Fruit fly (Drosophila melanogaster) whole organism, embryonic: ENCODE data around the gene CG14636.

Experiments
- ATbp ChIP-seq: fragments of 200-800 bp; sonication (Bioruptor generic); optimal IDR thresholded peaks from 2 replicates; lab custom pipeline; 2017; ENCODE audit warnings: missing biosample characterization, mild to moderate bottlenecking, missing genetic modification characterization, missing genetic modification reagents
- BEAF-32 ChIP-seq: fragments of 200-800 bp; sonication (Bioruptor generic); optimal IDR thresholded peaks from 3 replicates; lab custom pipeline; 2017; ENCODE audit warnings: missing biosample characterization, missing genetic modification characterization, mild to moderate bottlenecking, moderate library complexity, missing genetic modification reagents
- CG10274 ChIP-seq: fragments of 200-800 bp; sonication (Bioruptor generic); optimal IDR thresholded peaks from 3 replicates; lab custom pipeline; 2017; ENCODE audit warnings: missing biosample characterization, mild to moderate bottlenecking, missing genetic modification characterization
- CG12155 ChIP-seq: fragments of 200-800 bp; sonication (Bioruptor generic); optimal IDR thresholded peaks from 3 replicates; lab custom pipeline; 2016; ENCODE audit warnings: missing biosample characterization, missing genetic modification characterization
- CG1233 ChIP-seq: fragments of 200-800 bp; sonication (Bioruptor generic); optimal IDR thresholded peaks from 4 replicates; lab custom pipeline; 2018; ENCODE audit warnings: missing biosample characterization, mild to moderate bottlenecking, missing genetic modification characterization
- CG13894 ChIP-seq: fragments of 200-800 bp; sonication (Bioruptor generic); optimal IDR thresholded peaks from 3 replicates; lab custom pipeline; 2018; ENCODE audit warnings: missing biosample characterization, mild to moderate bottlenecking, missing genetic modification characterization, moderate library complexity
- CG1792 ChIP-seq: fragments of 200-800 bp; sonication (Bioruptor generic); optimal IDR thresholded peaks from 2 replicates; lab custom pipeline; 2016; ENCODE audit warnings: missing biosample characterization, missing genetic modification characterization
- CG2712 ChIP-seq: fragments of 200-800 bp; optimal IDR thresholded peaks from 3 replicates; lab custom pipeline; 2019; ENCODE audit warnings: missing biosample characterization, mild to moderate bottlenecking, missing genetic modification characterization, moderate library complexity
- CG2889 ChIP-seq: fragments of 200-800 bp; sonication (Bioruptor generic); IDR thresholded peaks from 3 replicates; pipeline ENCODE4 v1.3.6; 2022; ENCODE audit warnings: missing biosample characterization, missing genetic modification characterization
- CG31441 ChIP-seq: fragments of 200-800 bp; sonication (Bioruptor generic); IDR thresholded peaks from 2 replicates; pipeline ENCODE4 v1.3.6; 2022; ENCODE audit warnings: missing biosample characterization, missing genetic modification characterization
- CG32772 ChIP-seq: fragments of 200-800 bp; sonication (Bioruptor generic); IDR thresholded peaks from 2 replicates; pipeline ENCODE4 v1.3.6; 2022; ENCODE audit warnings: missing biosample characterization, missing genetic modification characterization
- CG4707 ChIP-seq: fragments of 200-800 bp; sonication (Bioruptor generic); optimal IDR thresholded peaks from 2 replicates; lab custom pipeline; 2018; ENCODE audit warnings: missing biosample characterization, mild to moderate bottlenecking, missing genetic modification characterization, moderate library complexity
- CG7556 ChIP-seq: fragments of 200-800 bp; sonication (Bioruptor generic); optimal IDR thresholded peaks from 2 replicates; lab custom pipeline; 2017; ENCODE audit warnings: missing biosample characterization, mild to moderate bottlenecking, missing genetic modification characterization
- CG9727 ChIP-seq: fragments of 200-800 bp; sonication (Bioruptor generic); optimal IDR thresholded peaks from 3 replicates; lab custom pipeline; 2017; ENCODE audit warnings: missing biosample characterization, mild to moderate bottlenecking, missing genetic modification characterization
- D19B ChIP-seq: fragments of 200-800 bp; sonication (Bioruptor generic); optimal IDR thresholded peaks from 2 replicates; lab custom pipeline; 2017; ENCODE audit warnings: missing biosample characterization, mild to moderate bottlenecking, missing genetic modification characterization
- Gug ChIP-seq: fragments of 200-800 bp; sonication (Bioruptor generic); IDR thresholded peaks from 4 replicates; pipeline ENCODE4 v1.3.6; 2022; ENCODE audit warnings: missing biosample characterization, missing genetic modification characterization
- HLH54F ChIP-seq: fragments of 200-800 bp; sonication (Bioruptor generic); optimal IDR thresholded peaks from 3 replicates; lab custom pipeline; 2016; ENCODE audit warnings: missing biosample characterization, missing genetic modification characterization
- Hr51 ChIP-seq, 2 experiments: fragments of 200-800 bp; sonication (Bioruptor generic); optimal IDR thresholded peaks; 2 replicates in 1 of 2; 3 replicates in 1 of 2; lab custom pipeline; 2016 to 2018; ENCODE audit warnings: missing biosample characterization in 2 of 2, missing genetic modification characterization in 2 of 2, mild to moderate bottlenecking in 1 of 2, moderate library complexity in 1 of 2
- Jarid2 ChIP-seq: fragments of 200-800 bp; sonication (Bioruptor generic); optimal IDR thresholded peaks from 3 replicates; lab custom pipeline; 2017; ENCODE audit warnings: mild to moderate bottlenecking, missing biosample characterization, missing genetic modification reagents, missing genetic modification characterization
- NC2α ChIP-seq: fragments of 200-800 bp; sonication (Bioruptor generic); optimal IDR thresholded peaks from 2 replicates; lab custom pipeline; 2016; ENCODE audit warnings: missing biosample characterization, missing genetic modification characterization
- Nf-YB ChIP-seq: fragments of 200-800 bp; sonication (Bioruptor generic); optimal IDR thresholded peaks from 3 replicates; lab custom pipeline; 2019; ENCODE audit warnings: missing biosample characterization, mild to moderate bottlenecking, missing genetic modification characterization, moderate library complexity
- PHDP ChIP-seq: fragments of 200-800 bp; sonication (Bioruptor generic); optimal IDR thresholded peaks from 3 replicates; lab custom pipeline; 2018; ENCODE audit warnings: missing biosample characterization, mild to moderate bottlenecking, missing genetic modification characterization, moderate library complexity
- TFAM ChIP-seq: fragments of 200-800 bp; sonication (Bioruptor generic); optimal IDR thresholded peaks from 2 replicates; lab custom pipeline; 2017; ENCODE audit warnings: missing biosample characterization, missing genetic modification characterization, inconsistent platforms
- amos ChIP-seq: fragments of 200-800 bp; sonication (Bioruptor generic); IDR thresholded peaks from 2 replicates; pipeline ENCODE4 v1.3.6; 2022; ENCODE audit warnings: missing biosample characterization, missing genetic modification characterization; ENCODE audit not compliant: partially characterized antibody
- aop ChIP-seq: fragments of 200-800 bp; sonication (Bioruptor generic); IDR thresholded peaks from 2 replicates; pipeline ENCODE4 v1.3.6; 2022; ENCODE audit warnings: missing biosample characterization, missing genetic modification characterization
- bcd ChIP-seq: fragments of 200-800 bp; sonication (Bioruptor generic); optimal IDR thresholded peaks from 2 replicates; lab custom pipeline; 2017; ENCODE audit warnings: missing biosample characterization, mild to moderate bottlenecking, missing genetic modification characterization
- ci ChIP-seq: fragments of 200-800 bp; sonication (Bioruptor generic); IDR thresholded peaks from 3 replicates; pipeline ENCODE4 v1.3.6; 2022; ENCODE audit warnings: missing biosample characterization, missing genetic modification characterization
- dan ChIP-seq: fragments of 200-800 bp; sonication (Bioruptor generic); IDR thresholded peaks from 2 replicates; pipeline ENCODE4 v1.3.6; 2022; ENCODE audit warnings: missing biosample characterization, missing genetic modification characterization
- dati ChIP-seq: fragments of 200-800 bp; sonication (Bioruptor generic); IDR thresholded peaks from 2 replicates; pipeline ENCODE4 v1.3.6; 2022; ENCODE audit warnings: missing biosample characterization, missing genetic modification characterization
- emc ChIP-seq: fragments of 200-800 bp; sonication (Bioruptor generic); optimal IDR thresholded peaks from 2 replicates; lab custom pipeline; 2016; ENCODE audit warnings: missing biosample characterization, missing genetic modification characterization
- ems ChIP-seq: fragments of 200-800 bp; sonication (Bioruptor generic); optimal IDR thresholded peaks from 3 replicates; lab custom pipeline; 2016; ENCODE audit warnings: missing biosample characterization, missing genetic modification characterization
- gro ChIP-seq: fragments of 200-800 bp; sonication (Bioruptor generic); optimal IDR thresholded peaks from 2 replicates; lab custom pipeline; 2016; ENCODE audit warnings: missing biosample characterization, missing genetic modification characterization
- gt ChIP-seq: fragments of 200-800 bp; sonication (Bioruptor generic); IDR thresholded peaks from 2 replicates; pipeline ENCODE4 v1.3.6; 2022; ENCODE audit warnings: missing biosample characterization, missing genetic modification characterization
- h ChIP-seq: fragments of >200 bp; optimal IDR thresholded peaks from 2 replicates; lab custom pipeline; 2017
- hbn ChIP-seq: fragments of 200-800 bp; sonication (Bioruptor generic); IDR thresholded peaks from 2 replicates; pipeline ENCODE4 v1.3.6; 2022; ENCODE audit warnings: missing biosample characterization, missing genetic modification characterization; ENCODE audit not compliant: partially characterized antibody
- hth ChIP-seq: fragments of >200 bp; optimal IDR thresholded peaks from 2 replicates; lab custom pipeline; 2017; ENCODE audit warnings: inconsistent platforms
- kah ChIP-seq: fragments of 200-800 bp; sonication (Bioruptor generic); optimal IDR thresholded peaks from 2 replicates; lab custom pipeline; 2018; ENCODE audit warnings: missing biosample characterization, mild to moderate bottlenecking, missing genetic modification characterization
- oc ChIP-seq: fragments of 200-800 bp; sonication (Bioruptor generic); optimal IDR thresholded peaks from 2 replicates; lab custom pipeline; 2018; ENCODE audit warnings: missing biosample characterization, mild to moderate bottlenecking, missing genetic modification characterization, moderate library complexity
- onecut ChIP-seq: fragments of 200-800 bp; sonication (Bioruptor generic); IDR thresholded peaks from 2 replicates; pipeline ENCODE4 v1.3.6; 2022; ENCODE audit warnings: missing biosample characterization, missing genetic modification characterization
- pan ChIP-seq, 4 experiments: fragments of >200 bp in 3 of 4; fragments of 200-800 bp in 1 of 4; sonication (Bioruptor generic) in 1 of 4; optimal IDR thresholded peaks in 3 of 4; IDR thresholded peaks in 1 of 4; 2 replicates each; pipeline versions ENCODE4 v1.3.6 to Lab custom; 2017 to 2022; ENCODE audit warnings: missing biosample characterization in 2 of 4, missing genetic modification characterization in 2 of 4, mixed read lengths in 1 of 4
- phol ChIP-seq: fragments of 200-800 bp; sonication (Bioruptor generic); optimal IDR thresholded peaks from 3 replicates; lab custom pipeline; 2018; ENCODE audit warnings: missing biosample characterization, mild to moderate bottlenecking, missing genetic modification characterization, moderate library complexity
- schlank ChIP-seq: fragments of 200-800 bp; sonication (Bioruptor generic); optimal IDR thresholded peaks from 2 replicates; lab custom pipeline; 2018; ENCODE audit warnings: missing biosample characterization, mild to moderate bottlenecking, missing genetic modification characterization
- sens ChIP-seq: fragments of 200-800 bp; sonication (Bioruptor generic); peaks from one replicate; lab custom pipeline; 2016; ENCODE audit warnings: missing biosample characterization, missing genetic modification characterization
- slbo ChIP-seq: fragments of 200-800 bp; sonication (Bioruptor generic); IDR thresholded peaks from 2 replicates; pipeline ENCODE4 v1.3.6; 2022; ENCODE audit warnings: missing biosample characterization, missing genetic modification characterization
- sob ChIP-seq: fragments of 200-800 bp; sonication (Bioruptor generic); IDR thresholded peaks from 2 replicates; pipeline ENCODE4 v1.3.6; 2022; ENCODE audit warnings: missing biosample characterization, missing genetic modification characterization
- sug ChIP-seq: fragments of 200-800 bp; optimal IDR thresholded peaks from 2 replicates; lab custom pipeline; 2019; ENCODE audit warnings: missing biosample characterization, mild to moderate bottlenecking, missing genetic modification characterization, moderate library complexity
- tin ChIP-seq: fragments of 200-800 bp; sonication (Bioruptor generic); optimal IDR thresholded peaks from 3 replicates; lab custom pipeline; 2016; ENCODE audit warnings: missing biosample characterization, missing genetic modification characterization
- tna ChIP-seq: fragments of 200-800 bp; sonication (Bioruptor generic); IDR thresholded peaks from 2 replicates; pipeline ENCODE4 v1.3.6; 2022; ENCODE audit warnings: missing biosample characterization, missing genetic modification characterization; ENCODE audit not compliant: partially characterized antibody
- usp ChIP-seq: fragments of >200 bp; optimal IDR thresholded peaks from 2 replicates; lab custom pipeline; 2017; ENCODE audit warnings: missing biosample characterization, missing genetic modification characterization
- zf30C ChIP-seq: fragments of 200-800 bp; sonication (Bioruptor generic); optimal IDR thresholded peaks from 3 replicates; lab custom pipeline; 2018; ENCODE audit warnings: missing biosample characterization, mild to moderate bottlenecking, missing genetic modification characterization

Gene CG14636

dm6 chr3R:4243096-4243940 is 28.2 kb upstream of the CG14636 start, which contains the start of gene CG34305 (continued):
- no peak for TF ChIP-seq D19B (GFP tag; lab: Kevin White, UChicago)
- TF ChIP-seq usp (GFP tag; lab: Kevin White, UChicago) = no peak
- no peak for TF ChIP-seq CG9727 (GFP tag; lab: Kevin White, UChicago)
- TF ChIP-seq CG31441 (GFP tag; lab: Robert Waterston, UW) = no peak; the same call in 1 of the 2 replicates
- no peak for TF ChIP-seq gt (GFP tag; lab: Robert Waterston, UW)
- no peak for TF ChIP-seq ci
- TF ChIP-seq bcd = no peak
- no peak for TF ChIP-seq amos (GFP tag; lab: Robert Waterston, UW)
- TF ChIP-seq slbo (GFP tag; lab: Robert Waterston, UW) = peak; percentile 37
- no peak for TF ChIP-seq dati (GFP tag; lab: Robert Waterston, UW)
- TF ChIP-seq emc (GFP tag; lab: Kevin White, UChicago) = no peak
- peak; percentile 6 for TF ChIP-seq CG2712
- no peak for TF ChIP-seq HLH54F (GFP tag; lab: Kevin White, UChicago)
- no peak for TF ChIP-seq hbn (GFP tag; lab: Robert Waterston, UW)
- TF ChIP-seq sens (GFP tag; lab: Kevin White, UChicago) = no peak
- TF ChIP-seq NC2α (GFP tag; lab: Kevin White, UChicago) = no peak
- no peak for TF ChIP-seq kah (GFP tag; lab: Kevin White, UChicago)
- no peak for TF ChIP-seq schlank (tag; lab: Kevin White, UChicago)
- no peak for TF ChIP-seq h (lab: Kevin White, UChicago)
- no peak for TF ChIP-seq CG4707
- no peak for TF ChIP-seq tna
- no peak for TF ChIP-seq sob
- peak; percentile 22 for TF ChIP-seq PHDP (tag; lab: Kevin White, UChicago)
- no peak for TF ChIP-seq CG32772 (GFP tag; lab: Robert Waterston, UW)
- TF ChIP-seq gro = no peak
- TF ChIP-seq onecut (GFP tag; lab: Robert Waterston, UW) = peak; percentile 89
- no peak for TF ChIP-seq Gug (GFP tag; lab: Robert Waterston, UW)
- no peak for TF ChIP-seq TFAM (GFP tag; lab: Kevin White, UChicago)
- no peak for TF ChIP-seq BEAF-32 (GFP tag; lab: Kevin White, UChicago)
- no peak for TF ChIP-seq tin (GFP tag; lab: Kevin White, UChicago)
- TF ChIP-seq phol (tag; lab: Kevin White, UChicago) = peak; percentile 7
- no peak for TF ChIP-seq oc
- no peak for TF ChIP-seq aop (GFP tag; lab: Robert Waterston, UW)
- no peak for TF ChIP-seq CG12155 (GFP tag; lab: Kevin White, UChicago)
- TF ChIP-seq CG10274 (GFP tag; lab: Kevin White, UChicago) = no peak
- TF ChIP-seq pan (optimal IDR thresholded peaks at IDR 0.05; lab: Kevin White, UChicago) = no peak
- peak in 1 of 2 experiments; percentile 28 for TF ChIP-seq pan (GFP tag; optimal IDR thresholded peaks at IDR 0.05 in 1 of 2, IDR thresholded peaks at IDR 0.05 in 1 of 2)
- no peak for TF ChIP-seq CG13894 (tag; lab: Kevin White, UChicago)
- TF ChIP-seq CG2889 = no peak
- TF ChIP-seq ems (GFP tag; lab: Kevin White, UChicago) = no peak
- TF ChIP-seq Nf-YB (GFP tag; lab: Kevin White, UChicago) = no peak
- no peak for TF ChIP-seq ATbp (GFP tag; lab: Kevin White, UChicago)
- no peak for TF ChIP-seq sug
- peak; percentile 8 for TF ChIP-seq CG7556
- TF ChIP-seq CG1233 (GFP tag; lab: Kevin White, UChicago) = peak; percentile 20
- TF ChIP-seq zf30C (GFP tag; lab: Kevin White, UChicago) = no peak
- TF ChIP-seq Hr51 (GFP tag; optimal IDR thresholded peaks at IDR 0.05; lab: Kevin White, UChicago) = peak in 1 of 2 experiments; percentile 43
- TF ChIP-seq Jarid2 = no peak
- TF ChIP-seq hth (lab: Kevin White, UChicago) = no peak
- no peak for TF ChIP-seq dan (GFP tag; lab: Robert Waterston, UW)
- no peak for TF ChIP-seq CG1792 (GFP tag; lab: Kevin White, UChicago)
